Fruit fly (Drosophila melanogaster): ENCODE results near the gene CheB38b.

dm6 chr2L:20864764-20865265, 47.7 kb upstream of the CheB38b start, which contains the start of gene CG9338:
- peak; percentile 47 for TF ChIP-seq Mnt (GFP tag; optimal IDR thresholded peaks at IDR 0.05)
- peak; percentile 20 for TF ChIP-seq kay (GFP tag; ENCODE audit: borderline replicate concordance)
- TF ChIP-seq cnc (optimal IDR thresholded peaks at IDR 0.05), result no peak
- TF ChIP-seq CG7045 (GFP tag; optimal IDR thresholded peaks at IDR 0.05), result peak; percentile 73
- TF ChIP-seq bab1 (GFP tag; optimal IDR thresholded peaks at IDR 0.05), result peak; percentile 86
- peak; percentile 44 for TF ChIP-seq Clk (GFP tag; optimal IDR thresholded peaks at IDR 0.05)
- TF ChIP-seq cic (GFP tag; optimal IDR thresholded peaks at IDR 0.05), result peak; percentile 63
